Worm (Caenorhabditis elegans) whole organism, L3 larva: ENCODE results near the gene cutl-17.
A peak's percentile ranks its signal among the peaks of the same experiment; 100 is the strongest.

Experiments
- R02D3.7 ChIP-seq: fragments of 150-350 bp; optimal IDR thresholded peaks from 2 replicates; lab custom pipeline; 2014; ENCODE audit warnings: missing biosample characterization, missing genetic modification characterization
- ZK546.5 ChIP-seq: sonication (generic microtip); optimal IDR thresholded peaks from 2 replicates; lab custom pipeline; 2017; ENCODE audit warnings: missing biosample characterization, missing genetic modification characterization
- ceh-28 ChIP-seq: fragments of 150-350 bp; optimal IDR thresholded peaks from 2 replicates; lab custom pipeline; 2014; ENCODE audit warnings: missing biosample characterization, missing genetic modification reagents, missing genetic modification characterization
- ceh-9 ChIP-seq: sonication (generic microtip); optimal IDR thresholded peaks from 2 replicates; lab custom pipeline; 2018; ENCODE audit warnings: missing biosample characterization, missing genetic modification characterization
- daf-12 ChIP-seq: fragments of 150-350 bp; optimal IDR thresholded peaks from 2 replicates; lab custom pipeline; 2014; ENCODE audit warnings: missing biosample characterization, missing genetic modification reagents, missing genetic modification characterization
- egl-27 ChIP-seq: sonication (generic microtip); optimal IDR thresholded peaks from 4 replicates; lab custom pipeline; 2017; ENCODE audit warnings: missing biosample characterization, missing genetic modification reagents, missing genetic modification characterization
- egl-5 ChIP-seq: fragments of 150-350 bp; optimal IDR thresholded peaks from 2 replicates; lab custom pipeline; 2017; ENCODE audit warnings: missing biosample characterization, missing genetic modification reagents, missing genetic modification characterization, inconsistent platforms
- elt-2 ChIP-seq: sonication (generic microtip); optimal IDR thresholded peaks from 2 replicates; lab custom pipeline; 2016; ENCODE audit warnings: missing genetic modification reagents, mild to moderate bottlenecking, missing genetic modification characterization, missing compliant biosample characterization
- elt-3 ChIP-seq, 3 experiments: fragments of 150-350 bp in 1 of 3; sonication (generic microtip) in 2 of 3; optimal IDR thresholded peaks; 2 replicates in 2 of 3; 4 replicates in 1 of 3; lab custom pipeline; 2014 to 2017; ENCODE audit warnings: missing biosample characterization in 3 of 3, missing genetic modification characterization in 3 of 3
- eor-1 ChIP-seq, 2 experiments: fragments of 150-350 bp; optimal IDR thresholded peaks; 2 replicates each; lab custom pipeline; 2014 to 2018; ENCODE audit warnings: missing biosample characterization in 2 of 2, missing genetic modification characterization in 2 of 2
- fkh-10 ChIP-seq: sonication (generic microtip); optimal IDR thresholded peaks from 2 replicates; lab custom pipeline; 2017; ENCODE audit warnings: missing biosample characterization, missing genetic modification reagents, missing genetic modification characterization
- fkh-2 ChIP-seq: fragments of 150-350 bp; optimal IDR thresholded peaks from 2 replicates; lab custom pipeline; 2014; ENCODE audit warnings: missing biosample characterization, missing genetic modification reagents, missing genetic modification characterization
- hmg-11 ChIP-seq: sonication (generic microtip); optimal IDR thresholded peaks from 2 replicates; lab custom pipeline; 2016; ENCODE audit warnings: missing genetic modification characterization, missing compliant biosample characterization
- jun-1 ChIP-seq: fragments of 150-350 bp; optimal IDR thresholded peaks from 2 replicates; lab custom pipeline; 2014; ENCODE audit warnings: missing biosample characterization, missing genetic modification reagents, missing genetic modification characterization
- lin-15B ChIP-seq: fragments of 150-350 bp; optimal IDR thresholded peaks from 2 replicates; lab custom pipeline; 2014; ENCODE audit warnings: missing biosample characterization, missing genetic modification characterization
- lin-39 ChIP-seq: fragments of 150-350 bp; optimal IDR thresholded peaks from 2 replicates; lab custom pipeline; 2018; ENCODE audit warnings: missing biosample characterization, missing genetic modification reagents, missing genetic modification characterization
- lsy-12 ChIP-seq: sonication (generic microtip); optimal IDR thresholded peaks from 2 replicates; lab custom pipeline; 2016; ENCODE audit warnings: mild to moderate bottlenecking, missing genetic modification characterization, missing compliant biosample characterization
- mdl-1 ChIP-seq: fragments of 150-350 bp; optimal IDR thresholded peaks from 2 replicates; lab custom pipeline; 2014; ENCODE audit warnings: missing biosample characterization, missing genetic modification characterization
- nfya-1 ChIP-seq: sonication (generic microtip); optimal IDR thresholded peaks from 2 replicates; lab custom pipeline; 2017; ENCODE audit warnings: missing genetic modification characterization, mild to moderate bottlenecking, missing compliant biosample characterization, antibody characterized with exemption, moderate library complexity; ENCODE audit not compliant: insufficient read depth
- nhr-12 ChIP-seq: fragments of 150-350 bp; optimal IDR thresholded peaks from 2 replicates; lab custom pipeline; 2014; ENCODE audit warnings: missing biosample characterization, missing genetic modification characterization
- nhr-23 ChIP-seq: fragments of 150-350 bp; optimal IDR thresholded peaks from 2 replicates; lab custom pipeline; 2014; ENCODE audit warnings: missing biosample characterization, missing genetic modification reagents, missing genetic modification characterization
- nhr-237 ChIP-seq: fragments of 150-350 bp; optimal IDR thresholded peaks from 2 replicates; lab custom pipeline; 2014; ENCODE audit warnings: missing biosample characterization, missing genetic modification characterization
- nhr-25 ChIP-seq: sonication (generic microtip); optimal IDR thresholded peaks from 2 replicates; lab custom pipeline; 2017; ENCODE audit warnings: missing biosample characterization, missing genetic modification characterization
- nhr-28 ChIP-seq: fragments of 150-350 bp; optimal IDR thresholded peaks from 2 replicates; lab custom pipeline; 2014; ENCODE audit warnings: missing biosample characterization, missing genetic modification characterization
- nhr-43 ChIP-seq: sonication (generic microtip); optimal IDR thresholded peaks from 2 replicates; lab custom pipeline; 2016; ENCODE audit warnings: mild to moderate bottlenecking, missing genetic modification characterization, missing compliant biosample characterization; ENCODE audit not compliant: poor library complexity, severe bottlenecking
- nhr-67 ChIP-seq: fragments of 150-350 bp; optimal IDR thresholded peaks from 2 replicates; lab custom pipeline; 2014; ENCODE audit warnings: missing biosample characterization, missing genetic modification characterization
- pqm-1 ChIP-seq: fragments of 150-350 bp; optimal IDR thresholded peaks from 2 replicates; lab custom pipeline; 2017; ENCODE audit warnings: missing biosample characterization, missing genetic modification characterization, inconsistent platforms
- skn-1 ChIP-seq: fragments of 150-350 bp; optimal IDR thresholded peaks from 2 replicates; lab custom pipeline; 2014; ENCODE audit warnings: missing biosample characterization, missing genetic modification characterization
- snpc-4 ChIP-seq: fragments of 150-350 bp; optimal IDR thresholded peaks from 2 replicates; lab custom pipeline; 2014; ENCODE audit warnings: missing biosample characterization, missing genetic modification characterization
- tbx-2 ChIP-seq: sonication (generic microtip); optimal IDR thresholded peaks from 2 replicates; lab custom pipeline; 2016; ENCODE audit warnings: mild to moderate bottlenecking, missing genetic modification characterization, missing compliant biosample characterization
- unc-39 ChIP-seq: sonication (generic microtip); optimal IDR thresholded peaks from 4 replicates; lab custom pipeline; 2017; ENCODE audit warnings: missing biosample characterization, missing genetic modification characterization
- ztf-11 ChIP-seq: fragments of 150-350 bp; optimal IDR thresholded peaks from 2 replicates; lab custom pipeline; 2014; ENCODE audit warnings: missing biosample characterization, missing genetic modification characterization
- ztf-4 ChIP-seq: fragments of 150-350 bp; optimal IDR thresholded peaks from 2 replicates; lab custom pipeline; 2014; ENCODE audit warnings: missing biosample characterization, missing genetic modification characterization

The cutl-17 gene

DNA sequence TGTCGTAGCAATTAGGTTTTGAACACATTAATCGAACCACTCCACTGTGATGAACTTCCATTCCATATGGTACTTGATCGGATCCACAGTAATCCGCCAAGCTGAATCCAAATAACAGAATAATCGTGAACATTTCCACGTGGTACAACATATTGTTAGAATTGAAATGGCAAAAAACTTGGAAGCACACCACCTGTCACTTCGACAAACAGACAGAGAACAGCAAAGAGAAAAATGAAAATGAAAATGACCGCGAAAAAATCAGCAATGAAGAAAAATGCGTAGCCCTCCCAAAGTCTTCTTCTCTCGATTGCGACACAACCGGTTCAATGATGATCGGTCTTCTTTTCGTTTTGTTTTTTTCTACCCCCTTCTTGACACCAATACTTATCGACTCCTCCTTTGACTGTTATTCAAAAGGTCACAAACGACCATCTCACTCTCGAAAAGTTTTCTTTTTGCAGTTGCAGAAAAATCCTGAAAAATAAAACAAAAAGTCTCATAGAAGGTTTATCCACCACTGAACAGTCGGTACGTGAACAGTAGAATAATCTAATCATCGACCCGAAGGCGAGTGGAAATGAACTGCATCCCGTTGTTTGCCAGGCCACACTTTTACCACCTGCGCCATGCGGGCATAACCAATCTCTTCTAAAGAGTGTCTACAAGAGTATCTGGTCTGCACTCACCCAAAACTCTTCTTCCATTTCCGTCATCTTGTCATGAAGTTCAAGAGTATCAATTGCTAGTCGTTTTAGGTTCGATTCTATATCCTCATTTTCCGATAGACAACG, 20.0 kb upstream of the cutl-17 start, which contains the start of gene wrt-3:
TSS of gene wrt-3 (minus strand) at position 322 of the 794 bp plus-strand sequence.
- TF ChIP-seq elt-2 (tag; lab: Kevin White, UChicago): peak; percentile 46
- no peak for TF ChIP-seq egl-5 (tag; lab: Kevin White, UChicago)
- peak; percentile 65 for TF ChIP-seq lin-39 (tag; lab: Kevin White, UChicago)
- peak in 1 of 3 experiments; percentile 68 for TF ChIP-seq elt-3 (tag; optimal IDR thresholded peaks at IDR 0.05; lab: Kevin White, UChicago)
- peak; percentile 89 for TF ChIP-seq nhr-43
- peak; percentile 46 for TF ChIP-seq pqm-1 (tag; lab: Kevin White, UChicago)
- TF ChIP-seq daf-12 (tag; lab: Kevin White, UChicago): no peak
- TF ChIP-seq R02D3.7 (tag; lab: Kevin White, UChicago): peak; percentile 4
- TF ChIP-seq nhr-67 (tag; lab: Kevin White, UChicago): no peak
- no peak for TF ChIP-seq unc-39 (tag; lab: Kevin White, UChicago)
- TF ChIP-seq jun-1 (tag; lab: Kevin White, UChicago): peak; percentile 12
- TF ChIP-seq fkh-2 (tag; lab: Kevin White, UChicago): no peak
- peak; percentile 33 for TF ChIP-seq nhr-25
- TF ChIP-seq nhr-28 (tag; lab: Kevin White, UChicago): no peak
- TF ChIP-seq lsy-12: peak; percentile 59

DNA sequence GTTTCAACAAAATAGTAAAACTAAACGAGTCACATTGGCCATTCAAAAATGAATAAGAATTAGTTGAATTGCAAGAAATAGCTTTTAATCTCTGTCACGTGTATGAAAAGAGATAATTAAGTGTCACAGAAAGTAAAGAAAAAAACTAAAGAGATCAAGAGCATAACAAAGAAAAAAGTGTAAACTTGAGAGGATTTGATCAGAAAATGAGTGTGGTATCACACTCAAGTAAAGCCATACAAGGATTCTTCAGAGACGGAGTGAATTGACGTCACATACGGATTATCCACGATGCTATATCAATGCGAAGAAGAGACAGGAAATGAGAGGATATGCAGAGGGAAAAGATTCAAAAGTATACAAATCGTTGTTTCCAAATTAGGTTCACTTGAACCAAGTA, 12.0 kb upstream of the cutl-17 start:
- TF ChIP-seq nfya-1 (no peak), lsy-12 (no peak), ztf-4 (tag; lab: Kevin White, UChicago) (no peak), ZK546.5 (tag; lab: Kevin White, UChicago) (no peak), unc-39 (tag; lab: Kevin White, UChicago) (no peak), hmg-11 (tag; lab: Kevin White, UChicago) (no peak), mdl-1 (no peak)

DNA sequence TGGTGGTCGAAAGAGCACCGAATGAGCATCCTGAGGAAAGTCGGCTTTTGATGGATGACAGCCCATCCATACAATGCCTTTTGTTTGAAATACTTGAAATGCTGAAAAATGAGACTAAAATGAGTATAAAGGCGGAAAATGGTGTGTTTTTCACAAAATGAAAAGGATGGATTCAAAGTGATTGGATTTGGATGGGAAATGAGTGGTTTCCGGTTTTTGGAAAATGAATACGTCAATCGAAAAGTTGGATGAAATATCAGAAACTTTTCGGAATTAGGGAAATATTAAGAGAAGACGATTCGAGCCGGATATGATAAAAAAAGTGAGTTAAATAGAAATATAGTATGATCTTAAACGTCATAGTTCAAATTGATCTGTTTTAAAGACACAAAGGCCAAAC, 10.1 kb upstream of the cutl-17 start, which contains the start of gene F38E11.6:
TSS of gene F38E11.6 (minus strand) at position 101 of the 400 bp plus-strand sequence.
- TF ChIP-seq eor-1 (tag; optimal IDR thresholded peaks at IDR 0.05; lab: Kevin White, UChicago) (no peak), unc-39 (tag; lab: Kevin White, UChicago) (no peak), nhr-12 (tag; lab: Kevin White, UChicago) (no peak), hmg-11 (tag; lab: Kevin White, UChicago) (no peak), fkh-10 (no peak), ceh-9 (tag; lab: Kevin White, UChicago) (no peak), egl-5 (tag; lab: Kevin White, UChicago) (no peak), nhr-25 (no peak), ceh-28 (tag; lab: Kevin White, UChicago) (no peak), ztf-11 (tag; lab: Kevin White, UChicago) (no peak), ztf-4 (tag; lab: Kevin White, UChicago) (no peak), nhr-43 (no peak)

ce11 chrIV:9464345-9464783, 7.1 kb upstream of the cutl-17 start:
- TF ChIP-seq nhr-43 (no peak), snpc-4 (tag; lab: Kevin White, UChicago) (peak; percentile 81), nhr-12 (tag; lab: Kevin White, UChicago) (no peak), egl-27 (tag; lab: Kevin White, UChicago) (no peak)

- TF ChIP-seq ceh-28 (tag; lab: Kevin White, UChicago) (peak; percentile 50), elt-3 (tag; optimal IDR thresholded peaks at IDR 0.05; lab: Kevin White, UChicago) (no peak), tbx-2 (tag; lab: Kevin White, UChicago) (no peak), nfya-1 (peak; percentile 78), nhr-23 (tag; lab: Kevin White, UChicago) (peak; percentile 57), hmg-11 (tag; lab: Kevin White, UChicago) (peak; percentile 77), nhr-12 (tag; lab: Kevin White, UChicago) (no peak), skn-1 (tag; lab: Kevin White, UChicago) (no peak), nhr-237 (tag; lab: Kevin White, UChicago) (no peak), egl-5 (tag; lab: Kevin White, UChicago) (peak; percentile 22), lin-15B (tag; lab: Kevin White, UChicago) (peak; percentile 74), snpc-4 (tag; lab: Kevin White, UChicago) (peak; percentile 85), unc-39 (tag; lab: Kevin White, UChicago) (no peak), elt-2 (tag; lab: Kevin White, UChicago) (peak; percentile 43)
These were observed 2.0 kb upstream of the cutl-17 start, which contains the start of gene copb-2 for ce11 chrIV:9459224-9459781. Gene copb-2, plus strand, starts transcription at chrIV:9459731.
